Fruit fly (Drosophila melanogaster) S2 (cell line): Measurements from ENCODE around the gene CG6465.

Experiments used
- CG8478 ChIP-seq: fragments of >200 bp; optimal IDR thresholded peaks from 2 replicates; lab custom pipeline; 2018
- CTCF ChIP-seq, 2 experiments: fragments of >200 bp; optimal IDR thresholded peaks; 2 replicates each; lab custom pipeline; 2018

- no peak for TF ChIP-seq CG8478 (lab: Kevin White, UChicago)
- peak; percentile 92 to 97 for TF ChIP-seq CTCF (optimal IDR thresholded peaks at IDR 0.05; lab: Kevin White, UChicago)
Measured at dm6 chr3R:10664942-10665341, 12.1 kb downstream of the CG6465 start.
